Worm (Caenorhabditis elegans) whole organism, L3 larva: ENCODE data around the gene jud-4.

ENCODE experiments used
- ama-1 ChIP-seq: fragments of 150-350 bp; optimal IDR thresholded peaks from 2 replicates; lab custom pipeline; 2018
- elt-2 ChIP-seq: sonication (generic microtip); optimal IDR thresholded peaks from 2 replicates; lab custom pipeline; 2016; ENCODE audit warnings: missing genetic modification reagents, mild to moderate bottlenecking, missing genetic modification characterization, missing compliant biosample characterization
- fkh-10 ChIP-seq: sonication (generic microtip); optimal IDR thresholded peaks from 2 replicates; lab custom pipeline; 2017; ENCODE audit warnings: missing biosample characterization, missing genetic modification reagents, missing genetic modification characterization
- nhr-11 ChIP-seq: fragments of 150-350 bp; optimal IDR thresholded peaks from 2 replicates; lab custom pipeline; 2014; ENCODE audit warnings: missing biosample characterization, missing genetic modification characterization
- nhr-25 ChIP-seq: sonication (generic microtip); optimal IDR thresholded peaks from 2 replicates; lab custom pipeline; 2017; ENCODE audit warnings: missing biosample characterization, missing genetic modification characterization
- nhr-28 ChIP-seq: fragments of 150-350 bp; optimal IDR thresholded peaks from 2 replicates; lab custom pipeline; 2014; ENCODE audit warnings: missing biosample characterization, missing genetic modification characterization
- pha-4 ChIP-seq: fragments of 150-350 bp; optimal IDR thresholded peaks from 2 replicates; lab custom pipeline; 2014; ENCODE audit warnings: missing biosample characterization, missing genetic modification reagents, missing genetic modification characterization
- tbx-2 ChIP-seq: sonication (generic microtip); optimal IDR thresholded peaks from 2 replicates; lab custom pipeline; 2016; ENCODE audit warnings: mild to moderate bottlenecking, missing genetic modification characterization, missing compliant biosample characterization

DNA sequence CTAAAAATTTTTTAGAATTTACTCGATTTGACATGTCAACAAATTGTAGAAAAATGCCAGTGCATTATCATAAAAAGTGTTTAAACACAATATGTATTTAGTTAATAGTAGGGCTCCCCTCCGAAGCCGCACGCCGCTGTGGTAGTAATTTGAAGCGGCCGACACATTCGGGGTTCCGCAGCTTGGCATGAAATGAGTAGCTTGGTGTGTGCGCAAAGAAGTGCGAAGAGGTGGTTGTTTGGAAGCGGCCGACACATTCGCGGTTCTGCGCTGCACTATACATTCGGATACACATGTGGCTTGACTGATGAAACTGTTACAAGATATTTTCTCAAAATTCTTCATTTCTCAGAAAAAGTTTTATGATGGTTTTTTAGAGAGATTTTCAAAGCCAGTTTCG is 1.6 kb downstream of the jud-4 start:
- TF ChIP-seq nhr-28 = no peak
- TF ChIP-seq tbx-2 = no peak
- no peak for TF ChIP-seq nhr-11 (tag; lab: Kevin White, UChicago)
- TF ChIP-seq pha-4 (tag; lab: Kevin White, UChicago) = no peak
- TF ChIP-seq ama-1 (lab: Kevin White, UChicago) = no peak
- TF ChIP-seq nhr-25 (tag; lab: Kevin White, UChicago) = no peak
- TF ChIP-seq elt-2 (tag; lab: Kevin White, UChicago) = no peak
- TF ChIP-seq fkh-10 = no peak
